Worm (Caenorhabditis elegans) whole organism, late embryonic: ENCODE measurements around the gene cut-6.

ENCODE experiments used
- Y22D7AL.16 ChIP-seq: sonication (generic microtip); optimal IDR thresholded peaks from 2 replicates; lab custom pipeline; 2016; ENCODE audit warnings: missing genetic modification characterization, missing compliant biosample characterization
- lim-6 ChIP-seq: sonication (generic microtip); optimal IDR thresholded peaks from 2 replicates; lab custom pipeline; 2016; ENCODE audit warnings: missing genetic modification characterization, missing compliant biosample characterization
- odd-2 ChIP-seq: sonication (generic microtip); optimal IDR thresholded peaks from 2 replicates; lab custom pipeline; 2017; ENCODE audit warnings: antibody characterized with exemption, mild to moderate bottlenecking, missing genetic modification characterization, missing compliant biosample characterization
- tbx-2 ChIP-seq: sonication (generic microtip); optimal IDR thresholded peaks from 2 replicates; lab custom pipeline; 2016; ENCODE audit warnings: missing genetic modification characterization, missing compliant biosample characterization

- no peak for TF ChIP-seq Y22D7AL.16
- no peak for TF ChIP-seq odd-2
- TF ChIP-seq lim-6 = no peak
- TF ChIP-seq tbx-2 (tag; lab: Kevin White, UChicago) = no peak
Observed at ce11 chrIII:10903009-10903609, 8.2 kb upstream of the cut-6 start.
